Fruit fly (Drosophila melanogaster): ENCODE results near the gene asp.

dm6 chr3R:24773422-24773821, 19.8 kb downstream of the asp start:
- TF ChIP-seq CTCF (optimal IDR thresholded peaks at IDR 0.05), result no peak
- TF ChIP-seq CG8478 (optimal IDR thresholded peaks at IDR 0.05), result no peak
